Fruit fly (Drosophila melanogaster) whole organism, embryonic: ENCODE results near the gene mask.

Source experiments
- Atf6 ChIP-seq: fragments of 200-800 bp; sonication (Bioruptor generic); IDR thresholded peaks from 2 replicates; pipeline ENCODE4 v1.3.6; 2022; ENCODE audit warnings: missing biosample characterization, missing genetic modification characterization
- B-H1 ChIP-seq: fragments of 200-800 bp; sonication (Bioruptor generic); IDR thresholded peaks from 3 replicates; pipeline ENCODE4 v1.3.6; 2022; ENCODE audit warnings: missing biosample characterization, missing genetic modification characterization
- Bgb ChIP-seq: fragments of 200-800 bp; sonication (Bioruptor generic); IDR thresholded peaks from 2 replicates; pipeline ENCODE4 v1.3.6; 2022; ENCODE audit warnings: missing biosample characterization, missing genetic modification characterization; ENCODE audit not compliant: partially characterized antibody
- BtbVII ChIP-seq: fragments of 200-800 bp; sonication (Bioruptor generic); optimal IDR thresholded peaks from 3 replicates; lab custom pipeline; 2017; ENCODE audit warnings: missing biosample characterization, mild to moderate bottlenecking, missing genetic modification characterization
- CG10321 ChIP-seq: fragments of 200-800 bp; sonication (Bioruptor generic); IDR thresholded peaks from 2 replicates; pipeline ENCODE4 v1.3.6; 2022; ENCODE audit warnings: missing biosample characterization, missing genetic modification characterization
- CG10543 ChIP-seq: fragments of 200-800 bp; sonication (Bioruptor generic); optimal IDR thresholded peaks from 3 replicates; lab custom pipeline; 2017; ENCODE audit warnings: missing biosample characterization, mild to moderate bottlenecking, missing genetic modification characterization, moderate library complexity
- CG11456 ChIP-seq: fragments of 200-800 bp; sonication (Bioruptor generic); IDR thresholded peaks from 3 replicates; pipeline ENCODE4 v1.3.6; 2022; ENCODE audit warnings: missing biosample characterization, missing genetic modification characterization
- CG14050 ChIP-seq: fragments of 200-800 bp; sonication (Bioruptor generic); IDR thresholded peaks from 3 replicates; pipeline ENCODE4 v1.3.6; 2022; ENCODE audit warnings: missing biosample characterization, missing genetic modification characterization
- CG15696 ChIP-seq: fragments of 200-800 bp; sonication (Bioruptor generic); optimal IDR thresholded peaks from 2 replicates; lab custom pipeline; 2019; ENCODE audit warnings: missing biosample characterization, mild to moderate bottlenecking, missing genetic modification characterization, moderate library complexity
- CG16815 ChIP-seq: fragments of 200-800 bp; sonication (Bioruptor generic); optimal IDR thresholded peaks from 3 replicates; lab custom pipeline; 2017; ENCODE audit warnings: missing biosample characterization, mild to moderate bottlenecking, missing genetic modification characterization
- CG1832 ChIP-seq: fragments of 200-800 bp; sonication (Bioruptor generic); optimal IDR thresholded peaks from 2 replicates; lab custom pipeline; 2017; ENCODE audit warnings: missing biosample characterization, mild to moderate bottlenecking, missing genetic modification characterization, inconsistent platforms
- CG2120 ChIP-seq: fragments of 200-800 bp; sonication (Bioruptor generic); optimal IDR thresholded peaks from 3 replicates; lab custom pipeline; 2016; ENCODE audit warnings: missing biosample characterization, missing genetic modification characterization
- CG2889 ChIP-seq: fragments of 200-800 bp; sonication (Bioruptor generic); IDR thresholded peaks from 3 replicates; pipeline ENCODE4 v1.3.6; 2022; ENCODE audit warnings: missing biosample characterization, missing genetic modification characterization
- CG3281 ChIP-seq: fragments of 200-800 bp; sonication (Bioruptor generic); optimal IDR thresholded peaks from 3 replicates; lab custom pipeline; 2017; ENCODE audit warnings: missing biosample characterization, mild to moderate bottlenecking, missing genetic modification characterization
- CG34422 ChIP-seq: fragments of 200-800 bp; sonication (Bioruptor generic); IDR thresholded peaks from 3 replicates; pipeline ENCODE4 v1.3.6; 2022; ENCODE audit warnings: missing biosample characterization, missing genetic modification characterization
- CG3847 ChIP-seq: fragments of 200-800 bp; sonication (Bioruptor generic); IDR thresholded peaks from 2 replicates; pipeline ENCODE4 v1.3.6; 2022; ENCODE audit warnings: missing biosample characterization, missing genetic modification characterization
- CG3995 ChIP-seq: fragments of 200-800 bp; sonication (Bioruptor generic); optimal IDR thresholded peaks from 3 replicates; lab custom pipeline; 2016; ENCODE audit warnings: missing biosample characterization, missing genetic modification characterization
- CG4328 ChIP-seq: fragments of 200-800 bp; sonication (Bioruptor generic); optimal IDR thresholded peaks from 3 replicates; lab custom pipeline; 2017; ENCODE audit warnings: missing biosample characterization, missing genetic modification reagents, missing genetic modification characterization
- CG4360 ChIP-seq: fragments of 200-800 bp; sonication (Bioruptor generic); IDR thresholded peaks from 2 replicates; pipeline ENCODE4 v1.3.6; 2022; ENCODE audit warnings: missing biosample characterization, missing genetic modification characterization
- CG5953 ChIP-seq: fragments of 200-800 bp; sonication (Bioruptor generic); IDR thresholded peaks from 2 replicates; pipeline ENCODE4 v1.3.6; 2022; ENCODE audit warnings: missing biosample characterization, missing genetic modification characterization
- CoRest ChIP-seq: fragments of 200-800 bp; sonication (Bioruptor generic); optimal IDR thresholded peaks from 3 replicates; lab custom pipeline; 2018; ENCODE audit warnings: missing biosample characterization, mild to moderate bottlenecking, missing genetic modification characterization, moderate library complexity
- Dbx ChIP-seq: fragments of 200-800 bp; sonication (Bioruptor generic); IDR thresholded peaks from 3 replicates; pipeline ENCODE4 v1.3.6; 2022; ENCODE audit warnings: missing biosample characterization, missing genetic modification characterization
- HLH3B ChIP-seq: fragments of 200-800 bp; sonication (Bioruptor generic); IDR thresholded peaks from 2 replicates; pipeline ENCODE4 v1.3.6; 2022; ENCODE audit warnings: missing biosample characterization, missing genetic modification characterization
- Jarid2 ChIP-seq: fragments of 200-800 bp; sonication (Bioruptor generic); optimal IDR thresholded peaks from 3 replicates; lab custom pipeline; 2017; ENCODE audit warnings: mild to moderate bottlenecking, missing biosample characterization, missing genetic modification reagents, missing genetic modification characterization
- Max ChIP-seq: fragments of 200-800 bp; sonication (Bioruptor generic); optimal IDR thresholded peaks from 2 replicates; lab custom pipeline; 2016; ENCODE audit warnings: missing biosample characterization, mild to moderate bottlenecking, missing genetic modification characterization
- Med ChIP-seq: fragments of 200-800 bp; sonication (Bioruptor generic); peaks from one replicate; lab custom pipeline; 2016; ENCODE audit warnings: missing biosample characterization, missing genetic modification characterization, mild to moderate bottlenecking, inconsistent platforms, moderate library complexity
- Mrtf ChIP-seq: fragments of 200-800 bp; sonication (Bioruptor generic); IDR thresholded peaks from 3 replicates; pipeline ENCODE4 v1.3.6; 2022; ENCODE audit warnings: missing biosample characterization, missing genetic modification characterization
- NFAT ChIP-seq: fragments of 200-800 bp; sonication (Bioruptor generic); IDR thresholded peaks from 2 replicates; pipeline ENCODE4 v1.3.6; 2022; ENCODE audit warnings: missing biosample characterization, missing genetic modification characterization
- Rfx ChIP-seq: fragments of 200-800 bp; sonication (Bioruptor generic); IDR thresholded peaks from 2 replicates; pipeline ENCODE4 v1.3.6; 2022; ENCODE audit warnings: missing biosample characterization, missing genetic modification characterization
- ato ChIP-seq: fragments of 200-800 bp; sonication (Bioruptor generic); IDR thresholded peaks from 2 replicates; pipeline ENCODE4 v1.3.6; 2022; ENCODE audit warnings: missing biosample characterization, missing genetic modification characterization; ENCODE audit not compliant: partially characterized antibody
- btn ChIP-seq: fragments of 200-800 bp; sonication (Bioruptor generic); optimal IDR thresholded peaks from 2 replicates; lab custom pipeline; 2016; ENCODE audit warnings: missing biosample characterization, missing genetic modification characterization
- chinmo ChIP-seq: fragments of 200-800 bp; sonication (Bioruptor generic); IDR thresholded peaks from 4 replicates; pipeline ENCODE4 v1.3.6; 2022; ENCODE audit warnings: missing biosample characterization, missing genetic modification characterization; ENCODE audit not compliant: partially characterized antibody
- dm ChIP-seq: fragments of 200-800 bp; sonication (Bioruptor generic); optimal IDR thresholded peaks from 3 replicates; lab custom pipeline; 2016; ENCODE audit warnings: missing biosample characterization, missing genetic modification characterization
- grn ChIP-seq: fragments of 200-800 bp; sonication (Bioruptor generic); optimal IDR thresholded peaks from 3 replicates; lab custom pipeline; 2017; ENCODE audit warnings: missing biosample characterization, missing genetic modification characterization
- hbn ChIP-seq: fragments of 200-800 bp; sonication (Bioruptor generic); IDR thresholded peaks from 2 replicates; pipeline ENCODE4 v1.3.6; 2022; ENCODE audit warnings: missing biosample characterization, missing genetic modification characterization; ENCODE audit not compliant: partially characterized antibody
- mld ChIP-seq: fragments of 200-800 bp; sonication (Bioruptor generic); IDR thresholded peaks from 3 replicates; pipeline ENCODE4 v1.3.6; 2022; ENCODE audit warnings: missing biosample characterization, missing genetic modification characterization; ENCODE audit not compliant: partially characterized antibody
- nau ChIP-seq: fragments of 200-800 bp; sonication (Bioruptor generic); optimal IDR thresholded peaks from 3 replicates; lab custom pipeline; 2017; ENCODE audit warnings: missing biosample characterization, mild to moderate bottlenecking, missing genetic modification characterization, missing genetic modification reagents
- odd ChIP-seq: fragments of 200-800 bp; sonication (Bioruptor generic); optimal IDR thresholded peaks from 2 replicates; lab custom pipeline; 2017; ENCODE audit warnings: missing biosample characterization, mild to moderate bottlenecking, missing genetic modification characterization
- pnt ChIP-seq: fragments of 200-800 bp; sonication (Bioruptor generic); optimal IDR thresholded peaks from 3 replicates; lab custom pipeline; 2016; ENCODE audit warnings: missing biosample characterization, missing genetic modification characterization
- repo ChIP-seq: fragments of 200-800 bp; sonication (Bioruptor generic); optimal IDR thresholded peaks from 2 replicates; lab custom pipeline; 2016; ENCODE audit warnings: missing biosample characterization, missing genetic modification characterization
- scrt ChIP-seq: fragments of 200-800 bp; sonication (Bioruptor generic); optimal IDR thresholded peaks from 2 replicates; lab custom pipeline; 2018; ENCODE audit warnings: missing biosample characterization, mild to moderate bottlenecking, missing genetic modification characterization, moderate library complexity
- sd ChIP-seq: fragments of 200-800 bp; sonication (Bioruptor generic); optimal IDR thresholded peaks from 3 replicates; lab custom pipeline; 2018; ENCODE audit warnings: missing biosample characterization, mild to moderate bottlenecking, missing genetic modification characterization, moderate library complexity
- stwl ChIP-seq: fragments of 200-800 bp; sonication (Bioruptor generic); optimal IDR thresholded peaks from 3 replicates; lab custom pipeline; 2018; ENCODE audit warnings: missing biosample characterization, mild to moderate bottlenecking, missing genetic modification characterization, moderate library complexity
- tap ChIP-seq: fragments of 200-800 bp; optimal IDR thresholded peaks from 3 replicates; lab custom pipeline; 2019; ENCODE audit warnings: missing biosample characterization, mild to moderate bottlenecking, missing genetic modification characterization, moderate library complexity
- unc-4 ChIP-seq: fragments of 200-800 bp; sonication (Bioruptor generic); IDR thresholded peaks from 2 replicates; pipeline ENCODE4 v1.3.6; 2022; ENCODE audit warnings: missing biosample characterization, missing genetic modification characterization; ENCODE audit not compliant: partially characterized antibody
- vfl ChIP-seq: fragments of 200-800 bp; sonication (Bioruptor generic); optimal IDR thresholded peaks from 2 replicates; lab custom pipeline; 2016; ENCODE audit warnings: missing biosample characterization, missing genetic modification characterization
- zfh1 ChIP-seq: fragments of 200-800 bp; sonication (Bioruptor generic); IDR thresholded peaks from 3 replicates; pipeline ENCODE4 v1.3.6; 2022; ENCODE audit warnings: missing biosample characterization, missing genetic modification characterization

Gene mask

DNA sequence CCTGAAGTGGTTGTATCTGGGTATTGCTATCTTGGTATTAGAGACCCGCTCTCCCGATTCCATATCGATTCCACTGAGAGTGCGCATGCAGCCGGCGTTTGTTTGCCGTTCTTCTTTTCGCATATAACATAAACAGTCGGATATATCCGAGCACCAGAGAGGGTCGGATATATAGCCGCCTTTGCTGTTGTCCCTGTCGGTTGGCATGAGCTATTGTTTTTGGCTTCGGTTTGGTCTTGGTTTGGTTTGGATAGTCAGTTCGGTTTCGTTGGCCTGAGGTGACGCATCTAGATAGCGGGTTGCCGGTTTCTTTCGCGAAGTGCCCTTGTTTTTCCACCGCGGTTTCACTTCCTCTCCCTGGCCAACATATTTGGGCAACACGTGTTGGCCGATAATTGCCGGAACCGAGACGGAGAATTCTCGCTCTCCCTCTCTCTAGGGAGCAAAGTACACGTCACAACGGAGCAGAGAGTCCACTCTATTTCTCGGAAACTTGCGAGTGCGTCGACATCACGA lies 42.5 kb downstream of the mask start, which contains the start of gene Orct2 (continued):
- TF ChIP-seq Mrtf (GFP tag; lab: Robert Waterston, UW) = no peak
- TF ChIP-seq CG16815 = no peak
- TF ChIP-seq btn (GFP tag; lab: Kevin White, UChicago) = no peak
- peak; percentile 77; the same call in 1 of the 3 replicates for TF ChIP-seq CG34422 (GFP tag; lab: Robert Waterston, UW)
- peak; percentile 72 for TF ChIP-seq CG1832 (GFP tag; lab: Kevin White, UChicago)
- no peak for TF ChIP-seq tap
- TF ChIP-seq Atf6 (GFP tag; lab: Robert Waterston, UW) = 0 out of 2 replicates have a peak, but pooled peaks have one; percentile 21
- TF ChIP-seq CG3847 (GFP tag; lab: Robert Waterston, UW) = no peak
- no peak for TF ChIP-seq CG2889 (GFP tag; lab: Robert Waterston, UW)
- peak; percentile 94 for TF ChIP-seq CG10321 (GFP tag; lab: Robert Waterston, UW)
- TF ChIP-seq CG3281 = peak; percentile 16
- peak; percentile 50; the same call in 1 of the 2 replicates for TF ChIP-seq Bgb (GFP tag; lab: Robert Waterston, UW)
- TF ChIP-seq mld (GFP tag; lab: Robert Waterston, UW) = no peak
- TF ChIP-seq CG11456 (GFP tag; lab: Robert Waterston, UW) = no peak
- peak; percentile 6 for TF ChIP-seq repo (GFP tag; lab: Kevin White, UChicago)
- peak; percentile 84 for TF ChIP-seq Jarid2
- no peak for TF ChIP-seq CG14050 (GFP tag; lab: Robert Waterston, UW)
- peak; percentile 55; the same call in 2 of the 3 replicates for TF ChIP-seq zfh1 (GFP tag; lab: Robert Waterston, UW)
- peak; percentile 88 for TF ChIP-seq CG10543
- peak; percentile 28; the same call in 1 of the 2 replicates for TF ChIP-seq ato
- peak; percentile 39 for TF ChIP-seq CG4328 (GFP tag; lab: Kevin White, UChicago)
- TF ChIP-seq stwl = no peak
- no peak for TF ChIP-seq CG3995 (GFP tag; lab: Kevin White, UChicago)
- no peak for TF ChIP-seq NFAT (GFP tag; lab: Robert Waterston, UW)
- peak; percentile 16 for TF ChIP-seq CG15696 (tag; lab: Kevin White, UChicago)
- TF ChIP-seq CoRest (tag; lab: Kevin White, UChicago) = no peak
- no peak for TF ChIP-seq B-H1
- peak; percentile 41 for TF ChIP-seq dm (GFP tag; lab: Kevin White, UChicago)
- TF ChIP-seq scrt (GFP tag; lab: Kevin White, UChicago) = peak; percentile 93
- 0 out of 2 replicates have a peak, but pooled peaks have one; percentile 6 for TF ChIP-seq HLH3B (GFP tag; lab: Robert Waterston, UW)
- peak; percentile 90; the same call in 3 of the 4 replicates for TF ChIP-seq chinmo (GFP tag; lab: Robert Waterston, UW)
- no peak for TF ChIP-seq CG4360
- no peak for TF ChIP-seq CG5953 (GFP tag; lab: Robert Waterston, UW)
- TF ChIP-seq odd (GFP tag; lab: Kevin White, UChicago) = peak; percentile 57
- 0 out of 2 replicates have a peak, but pooled peaks have one; percentile 26 for TF ChIP-seq unc-4
- TF ChIP-seq Med (GFP tag; lab: Kevin White, UChicago) = peak; percentile 88
- no peak; the same call in 1 of the 2 replicates for TF ChIP-seq hbn (GFP tag; lab: Robert Waterston, UW)
- peak; percentile 36 for TF ChIP-seq grn (GFP tag; lab: Kevin White, UChicago)
- no peak for TF ChIP-seq pnt (GFP tag; lab: Kevin White, UChicago)
- TF ChIP-seq Rfx (GFP tag; lab: Robert Waterston, UW) = 0 out of 2 replicates have a peak, but pooled peaks have one; percentile 28
- peak; percentile 24 for TF ChIP-seq nau
- peak; percentile 69 for TF ChIP-seq BtbVII (GFP tag; lab: Kevin White, UChicago)
- peak; percentile 27; the same call in 1 of the 3 replicates for TF ChIP-seq Dbx (GFP tag; lab: Robert Waterston, UW)
- TF ChIP-seq CG2120 (GFP tag; lab: Kevin White, UChicago) = no peak
- no peak for TF ChIP-seq vfl (GFP tag; lab: Kevin White, UChicago)
- peak; percentile 56 for TF ChIP-seq Max (GFP tag; lab: Kevin White, UChicago)
- TF ChIP-seq sd (tag; lab: Kevin White, UChicago) = peak; percentile 66
